Fruit fly (Drosophila melanogaster) whole organism, embryonic: ENCODE results near the gene solo.

Source experiments
- ATbp ChIP-seq: fragments of 200-800 bp; sonication (Bioruptor generic); optimal IDR thresholded peaks from 2 replicates; lab custom pipeline; 2017; ENCODE audit warnings: missing biosample characterization, mild to moderate bottlenecking, missing genetic modification characterization, missing genetic modification reagents
- Abd-B ChIP-seq: fragments of 200-800 bp; sonication (Bioruptor generic); optimal IDR thresholded peaks from 2 replicates; lab custom pipeline; 2018; ENCODE audit warnings: missing biosample characterization, mild to moderate bottlenecking, missing genetic modification characterization, moderate library complexity
- Antp ChIP-seq: fragments of 200-800 bp; sonication (Bioruptor generic); optimal IDR thresholded peaks from 3 replicates; lab custom pipeline; 2016; ENCODE audit warnings: missing biosample characterization, missing genetic modification characterization
- B-H2 ChIP-seq: fragments of 200-800 bp; sonication (Bioruptor generic); optimal IDR thresholded peaks from 2 replicates; lab custom pipeline; 2018; ENCODE audit warnings: missing biosample characterization, mild to moderate bottlenecking, missing genetic modification characterization
- CG11560 ChIP-seq: fragments of 200-800 bp; sonication (Bioruptor generic); IDR thresholded peaks from 3 replicates; pipeline ENCODE4 v1.3.6; 2022; ENCODE audit warnings: missing biosample characterization, missing genetic modification characterization
- CG11723 ChIP-seq: fragments of 200-800 bp; sonication (Bioruptor generic); optimal IDR thresholded peaks from 2 replicates; lab custom pipeline; 2017; ENCODE audit warnings: missing biosample characterization, mild to moderate bottlenecking, missing genetic modification characterization
- CG15269 ChIP-seq: fragments of 200-800 bp; sonication (Bioruptor generic); optimal IDR thresholded peaks from 2 replicates; lab custom pipeline; 2018; ENCODE audit warnings: missing biosample characterization, mild to moderate bottlenecking, missing genetic modification characterization, moderate library complexity
- CG31388 ChIP-seq: fragments of 200-800 bp; sonication (Bioruptor generic); optimal IDR thresholded peaks from 2 replicates; lab custom pipeline; 2016; ENCODE audit warnings: missing biosample characterization, missing genetic modification characterization
- CG34224 ChIP-seq: fragments of 200-800 bp; sonication (Bioruptor generic); IDR thresholded peaks from 3 replicates; pipeline ENCODE4 v1.3.6; 2022; ENCODE audit warnings: missing biosample characterization, missing genetic modification characterization; ENCODE audit not compliant: partially characterized antibody
- CG4617 ChIP-seq: fragments of 200-800 bp; sonication (Bioruptor generic); optimal IDR thresholded peaks from 3 replicates; lab custom pipeline; 2016; ENCODE audit warnings: missing biosample characterization, missing genetic modification characterization, borderline replicate concordance
- CG7372 ChIP-seq: fragments of 200-800 bp; sonication (Bioruptor generic); IDR thresholded peaks from 2 replicates; pipeline ENCODE4 v1.3.6; 2022; ENCODE audit warnings: missing biosample characterization, missing genetic modification characterization
- CG8359 ChIP-seq: fragments of 200-800 bp; sonication (Bioruptor generic); optimal IDR thresholded peaks from 2 replicates; lab custom pipeline; 2017; ENCODE audit warnings: missing biosample characterization, mild to moderate bottlenecking, missing genetic modification characterization, borderline replicate concordance
- Dfd ChIP-seq, 2 experiments: fragments of >200 bp; optimal IDR thresholded peaks; 2 replicates each; lab custom pipeline; 2017; ENCODE audit warnings: missing biosample characterization in 2 of 2, missing genetic modification characterization in 2 of 2
- HHEX ChIP-seq: fragments of 200-800 bp; sonication (Bioruptor generic); optimal IDR thresholded peaks from 3 replicates; lab custom pipeline; 2017; ENCODE audit warnings: missing biosample characterization, mild to moderate bottlenecking, missing genetic modification characterization, missing genetic modification reagents
- HLH3B ChIP-seq: fragments of 200-800 bp; sonication (Bioruptor generic); IDR thresholded peaks from 2 replicates; pipeline ENCODE4 v1.3.6; 2022; ENCODE audit warnings: missing biosample characterization, missing genetic modification characterization
- Hr51 ChIP-seq, 2 experiments: fragments of 200-800 bp; sonication (Bioruptor generic); optimal IDR thresholded peaks; 2 replicates in 1 of 2; 3 replicates in 1 of 2; lab custom pipeline; 2016 to 2018; ENCODE audit warnings: missing biosample characterization in 2 of 2, missing genetic modification characterization in 2 of 2, mild to moderate bottlenecking in 1 of 2, moderate library complexity in 1 of 2
- Jarid2 ChIP-seq: fragments of 200-800 bp; sonication (Bioruptor generic); optimal IDR thresholded peaks from 3 replicates; lab custom pipeline; 2017; ENCODE audit warnings: mild to moderate bottlenecking, missing biosample characterization, missing genetic modification reagents, missing genetic modification characterization
- NK7.1 ChIP-seq: fragments of 200-800 bp; sonication (Bioruptor generic); optimal IDR thresholded peaks from 3 replicates; lab custom pipeline; 2016; ENCODE audit warnings: missing biosample characterization, missing genetic modification characterization
- Optix ChIP-seq: fragments of 200-800 bp; sonication (Bioruptor generic); IDR thresholded peaks from 3 replicates; pipeline ENCODE4 v1.3.6; 2022; ENCODE audit warnings: missing biosample characterization, missing genetic modification characterization
- Trl ChIP-seq, 3 experiments: fragments of >200 bp in 2 of 3; fragments of 200-800 bp in 1 of 3; sonication (Bioruptor generic) in 1 of 3; optimal IDR thresholded peaks; 2 replicates in 1 of 3; 3 replicates in 2 of 3; lab custom pipeline; 2016 to 2017; ENCODE audit warnings: missing biosample characterization in 1 of 3, missing genetic modification characterization in 1 of 3
- Vsx1 ChIP-seq: fragments of 200-800 bp; sonication (Bioruptor generic); optimal IDR thresholded peaks from 2 replicates; lab custom pipeline; 2017; ENCODE audit warnings: missing biosample characterization, mild to moderate bottlenecking, missing genetic modification characterization, missing genetic modification reagents
- abd-A ChIP-seq: fragments of 200-800 bp; sonication (Bioruptor generic); optimal IDR thresholded peaks from 3 replicates; lab custom pipeline; 2019; ENCODE audit warnings: missing biosample characterization, mild to moderate bottlenecking, missing genetic modification characterization, moderate library complexity
- ci ChIP-seq: fragments of 200-800 bp; sonication (Bioruptor generic); IDR thresholded peaks from 3 replicates; pipeline ENCODE4 v1.3.6; 2022; ENCODE audit warnings: missing biosample characterization, missing genetic modification characterization
- crol ChIP-seq: fragments of 200-800 bp; sonication (Bioruptor generic); IDR thresholded peaks from 2 replicates; pipeline ENCODE4 v1.3.6; 2022; ENCODE audit warnings: missing biosample characterization, missing genetic modification characterization
- disco-r ChIP-seq: fragments of 200-800 bp; sonication (Bioruptor generic); optimal IDR thresholded peaks from 2 replicates; lab custom pipeline; 2016; ENCODE audit warnings: missing biosample characterization, missing genetic modification characterization
- dmrt99B ChIP-seq: fragments of 200-800 bp; sonication (Bioruptor generic); optimal IDR thresholded peaks from 2 replicates; lab custom pipeline; 2018; ENCODE audit warnings: missing biosample characterization, mild to moderate bottlenecking, missing genetic modification characterization, moderate library complexity
- gce ChIP-seq: fragments of 200-800 bp; sonication (Bioruptor generic); IDR thresholded peaks from 3 replicates; pipeline ENCODE4 v1.3.6; 2022; ENCODE audit warnings: missing biosample characterization, missing genetic modification characterization
- grn ChIP-seq: fragments of 200-800 bp; sonication (Bioruptor generic); optimal IDR thresholded peaks from 3 replicates; lab custom pipeline; 2017; ENCODE audit warnings: missing biosample characterization, missing genetic modification characterization
- nerfin-1 ChIP-seq: fragments of 200-800 bp; sonication (Bioruptor generic); optimal IDR thresholded peaks from 3 replicates; lab custom pipeline; 2019; ENCODE audit warnings: missing biosample characterization, mild to moderate bottlenecking, missing genetic modification characterization, moderate library complexity
- onecut ChIP-seq: fragments of 200-800 bp; sonication (Bioruptor generic); IDR thresholded peaks from 2 replicates; pipeline ENCODE4 v1.3.6; 2022; ENCODE audit warnings: missing biosample characterization, missing genetic modification characterization
- pan ChIP-seq, 4 experiments: fragments of >200 bp in 3 of 4; fragments of 200-800 bp in 1 of 4; sonication (Bioruptor generic) in 1 of 4; optimal IDR thresholded peaks in 3 of 4; IDR thresholded peaks in 1 of 4; 2 replicates each; pipeline versions ENCODE4 v1.3.6 to Lab custom; 2017 to 2022; ENCODE audit warnings: missing biosample characterization in 2 of 4, missing genetic modification characterization in 2 of 4, mixed read lengths in 1 of 4
- repo ChIP-seq: fragments of 200-800 bp; sonication (Bioruptor generic); optimal IDR thresholded peaks from 2 replicates; lab custom pipeline; 2016; ENCODE audit warnings: missing biosample characterization, missing genetic modification characterization
- seq ChIP-seq: fragments of 200-800 bp; sonication (Bioruptor generic); IDR thresholded peaks from 2 replicates; pipeline ENCODE4 v1.3.6; 2022; ENCODE audit warnings: missing biosample characterization, missing genetic modification characterization
- sna ChIP-seq: fragments of 200-800 bp; sonication (Bioruptor generic); IDR thresholded peaks from 2 replicates; pipeline ENCODE4 v1.3.6; 2022; ENCODE audit warnings: missing biosample characterization, missing genetic modification characterization; ENCODE audit not compliant: partially characterized antibody

The solo gene

DNA sequence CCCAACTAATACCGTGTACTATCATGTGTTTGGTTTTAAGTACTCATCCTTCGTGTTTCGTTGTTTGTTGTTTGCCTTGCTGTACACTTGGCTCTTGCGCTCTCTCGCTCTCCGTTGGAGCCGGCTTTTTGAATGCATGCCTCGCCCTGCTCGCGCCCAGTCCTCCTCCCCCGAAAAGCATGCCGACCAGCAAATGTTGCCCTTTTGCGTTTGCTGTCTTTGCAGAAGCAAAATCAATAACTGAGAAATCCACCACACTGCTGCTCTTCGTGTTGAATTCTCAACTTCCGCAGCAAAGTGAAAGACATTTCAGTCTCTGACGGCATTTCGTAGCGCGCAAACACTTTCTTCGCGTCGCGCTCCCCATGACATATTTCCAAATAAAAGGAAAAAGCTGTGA is 13.0 kb downstream of the solo start, which contains the start of gene wwk:
wwk (plus strand) TSS at position 312 of the 400 bp plus-strand sequence.
- TF ChIP-seq ATbp (GFP tag; lab: Kevin White, UChicago) (peak; percentile 33), Antp (no peak), Jarid2 (GFP tag; lab: Kevin White, UChicago) (peak; percentile 49), onecut (peak; percentile 98), HLH3B (GFP tag; lab: Robert Waterston, UW) (0 out of 2 replicates have a peak, but pooled peaks have one; percentile 14), Trl (optimal IDR thresholded peaks at IDR 0.05; lab: Kevin White, UChicago) (peak; percentile 24 to 31), Trl (GFP tag; optimal IDR thresholded peaks at IDR 0.05; lab: Kevin White, UChicago) (no peak), CG11723 (no peak), CG8359 (GFP tag; lab: Kevin White, UChicago) (no peak), CG4617 (GFP tag; lab: Kevin White, UChicago) (no peak), B-H2 (GFP tag; lab: Kevin White, UChicago) (no peak), Hr51 (GFP tag; optimal IDR thresholded peaks at IDR 0.05; lab: Kevin White, UChicago) (peak in 1 of 2 experiments; percentile 2), abd-A (tag; lab: Kevin White, UChicago) (peak; percentile 28), CG31388 (GFP tag; lab: Kevin White, UChicago) (no peak), disco-r (no peak), nerfin-1 (tag; lab: Kevin White, UChicago) (peak; percentile 56), HHEX (GFP tag; lab: Kevin White, UChicago) (no peak), CG7372 (no peak), sna (0 out of 2 replicates have a peak, but pooled peaks have one; percentile 19), Vsx1 (GFP tag; lab: Kevin White, UChicago) (no peak), crol (GFP tag; lab: Robert Waterston, UW) (peak; percentile 52; the same call in 1 of the 2 replicates), seq (no peak), ci (GFP tag; lab: Robert Waterston, UW) (no peak), gce (GFP tag; lab: Robert Waterston, UW) (peak; percentile 33; the same call in 1 of the 3 replicates)

DNA sequence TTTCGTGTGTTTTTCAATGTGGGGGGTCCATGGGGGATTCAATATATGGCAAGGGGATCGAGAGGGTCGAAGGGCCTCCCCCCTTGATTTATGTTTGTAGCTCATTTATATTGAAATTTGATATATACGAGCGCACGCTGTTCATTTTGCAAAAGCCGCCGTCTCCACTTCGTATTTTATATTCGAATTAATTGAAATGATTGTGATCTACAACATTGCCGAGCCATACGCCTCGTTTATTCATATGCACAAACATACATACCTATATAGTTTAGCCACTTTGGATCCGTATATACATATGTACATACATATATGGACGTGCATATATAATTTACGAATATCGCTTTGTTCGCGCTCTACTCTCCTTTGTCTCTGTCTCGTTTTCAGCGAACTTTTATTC is 44.6 kb downstream of the solo start:
- peak; percentile 2 for TF ChIP-seq Abd-B (GFP tag; lab: Kevin White, UChicago)
- no peak for TF ChIP-seq Dfd (GFP tag; optimal IDR thresholded peaks at IDR 0.05; lab: Kevin White, UChicago)
- TF ChIP-seq CG15269 = peak; percentile 69

DNA sequence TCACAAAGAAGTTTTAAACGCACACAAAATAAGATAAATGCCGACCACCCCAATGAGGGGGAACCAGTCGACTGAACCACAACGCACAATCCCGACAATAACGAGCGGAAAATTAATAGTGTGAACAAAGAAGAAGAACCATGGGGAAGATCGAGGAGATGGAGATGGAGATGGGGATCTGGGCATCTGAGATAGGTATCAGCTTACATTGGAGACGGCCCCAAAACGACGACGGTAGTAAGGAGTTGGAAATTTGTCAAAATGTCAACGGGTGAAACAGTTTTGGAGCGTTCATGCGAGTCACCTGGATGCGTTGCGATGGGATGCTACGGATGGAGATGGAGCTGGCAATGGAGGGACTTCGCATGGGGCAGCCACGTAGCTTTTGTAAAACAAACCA is 45.8 kb downstream of the solo start:
- TF ChIP-seq grn (GFP tag; lab: Kevin White, UChicago) = peak; percentile 76
- no peak for TF ChIP-seq CG34224 (GFP tag; lab: Robert Waterston, UW)
- peak; percentile 54 for TF ChIP-seq CG15269
- TF ChIP-seq dmrt99B (tag; lab: Kevin White, UChicago) = no peak
- no peak for TF ChIP-seq pan (optimal IDR thresholded peaks at IDR 0.05; lab: Kevin White, UChicago)
- TF ChIP-seq pan (GFP tag; optimal IDR thresholded peaks at IDR 0.05 in 1 of 2, IDR thresholded peaks at IDR 0.05 in 1 of 2) = no peak
- no peak for TF ChIP-seq CG11560 (tag; lab: Robert Waterston, UW)
- TF ChIP-seq abd-A (tag; lab: Kevin White, UChicago) = no peak
- TF ChIP-seq ATbp (GFP tag; lab: Kevin White, UChicago) = no peak
- no peak for TF ChIP-seq repo (GFP tag; lab: Kevin White, UChicago)
- TF ChIP-seq Optix (GFP tag; lab: Robert Waterston, UW) = no peak
- TF ChIP-seq HHEX (GFP tag; lab: Kevin White, UChicago) = no peak
- no peak for TF ChIP-seq NK7.1 (GFP tag; lab: Kevin White, UChicago)
